Fruit fly (Drosophila melanogaster) whole organism, embryonic: ENCODE data around the gene Ubc6.

ENCODE experiments used
- Aef1 ChIP-seq: fragments of 200-800 bp; sonication (Bioruptor generic); IDR thresholded peaks from 3 replicates; pipeline ENCODE4 v1.3.6; 2022; ENCODE audit warnings: missing biosample characterization, missing genetic modification characterization
- Atf6 ChIP-seq: fragments of 200-800 bp; sonication (Bioruptor generic); IDR thresholded peaks from 2 replicates; pipeline ENCODE4 v1.3.6; 2022; ENCODE audit warnings: missing biosample characterization, missing genetic modification characterization
- BtbVII ChIP-seq: fragments of 200-800 bp; sonication (Bioruptor generic); optimal IDR thresholded peaks from 3 replicates; lab custom pipeline; 2017; ENCODE audit warnings: missing biosample characterization, mild to moderate bottlenecking, missing genetic modification characterization
- CG11398 ChIP-seq: fragments of 200-800 bp; sonication (Bioruptor generic); optimal IDR thresholded peaks from 2 replicates; lab custom pipeline; 2016; ENCODE audit warnings: missing biosample characterization, missing genetic modification characterization
- CG12659 ChIP-seq: fragments of 200-800 bp; sonication (Bioruptor generic); optimal IDR thresholded peaks from 3 replicates; lab custom pipeline; 2017; ENCODE audit warnings: mild to moderate bottlenecking, missing biosample characterization, missing genetic modification reagents, missing genetic modification characterization
- CG12744 ChIP-seq: fragments of 200-800 bp; sonication (Bioruptor generic); optimal IDR thresholded peaks from 2 replicates; lab custom pipeline; 2016; ENCODE audit warnings: missing biosample characterization, missing genetic modification characterization
- CG13287 ChIP-seq: fragments of 200-800 bp; sonication (Bioruptor generic); IDR thresholded peaks from 2 replicates; pipeline ENCODE4 v1.3.6; 2022; ENCODE audit warnings: missing biosample characterization, missing genetic modification characterization; ENCODE audit not compliant: partially characterized antibody
- CG15601 ChIP-seq: fragments of 200-800 bp; sonication (Bioruptor generic); optimal IDR thresholded peaks from 3 replicates; lab custom pipeline; 2019; ENCODE audit warnings: missing biosample characterization, mild to moderate bottlenecking, missing genetic modification characterization, moderate library complexity
- CG17802 ChIP-seq: fragments of 200-800 bp; sonication (Bioruptor generic); optimal IDR thresholded peaks from 2 replicates; lab custom pipeline; 2018; ENCODE audit warnings: missing biosample characterization, mild to moderate bottlenecking, missing genetic modification characterization, moderate library complexity
- CG17912 ChIP-seq: fragments of 200-800 bp; sonication (Bioruptor generic); optimal IDR thresholded peaks from 2 replicates; lab custom pipeline; 2018; ENCODE audit warnings: missing biosample characterization, mild to moderate bottlenecking, missing genetic modification characterization
- CG2875 ChIP-seq: fragments of 200-800 bp; sonication (Bioruptor generic); optimal IDR thresholded peaks from 2 replicates; lab custom pipeline; 2017; ENCODE audit warnings: missing biosample characterization, mild to moderate bottlenecking, missing genetic modification characterization, missing genetic modification reagents
- CG30403 ChIP-seq: fragments of 200-800 bp; sonication (Bioruptor generic); optimal IDR thresholded peaks from 3 replicates; lab custom pipeline; 2016; ENCODE audit warnings: missing biosample characterization, missing genetic modification characterization
- CG33213 ChIP-seq: fragments of 200-800 bp; sonication (Bioruptor generic); optimal IDR thresholded peaks from 3 replicates; lab custom pipeline; 2016; ENCODE audit warnings: missing biosample characterization, missing genetic modification characterization
- CG4328 ChIP-seq: fragments of 200-800 bp; sonication (Bioruptor generic); optimal IDR thresholded peaks from 3 replicates; lab custom pipeline; 2017; ENCODE audit warnings: missing biosample characterization, missing genetic modification reagents, missing genetic modification characterization
- CG6175 ChIP-seq: fragments of 200-800 bp; sonication (Bioruptor generic); IDR thresholded peaks from 3 replicates; pipeline ENCODE4 v1.3.6; 2022; ENCODE audit warnings: missing biosample characterization, missing genetic modification characterization
- CG6689 ChIP-seq: fragments of 200-800 bp; sonication (Bioruptor generic); IDR thresholded peaks from 2 replicates; pipeline ENCODE4 v1.3.6; 2022; ENCODE audit warnings: missing biosample characterization, missing genetic modification characterization
- CG9876 ChIP-seq: fragments of 200-800 bp; sonication (Bioruptor generic); optimal IDR thresholded peaks from 2 replicates; lab custom pipeline; 2016; ENCODE audit warnings: missing biosample characterization, missing genetic modification characterization
- CHES-1-like ChIP-seq: fragments of 200-800 bp; sonication (Bioruptor generic); optimal IDR thresholded peaks from 2 replicates; lab custom pipeline; 2016; ENCODE audit warnings: missing biosample characterization, missing genetic modification characterization
- Chrac-16 ChIP-seq: fragments of 200-800 bp; sonication (Bioruptor generic); optimal IDR thresholded peaks from 3 replicates; lab custom pipeline; 2016; ENCODE audit warnings: missing biosample characterization, missing genetic modification characterization
- CrebB ChIP-seq: fragments of 200-800 bp; sonication (Bioruptor generic); optimal IDR thresholded peaks from 3 replicates; lab custom pipeline; 2018; ENCODE audit warnings: missing biosample characterization, mild to moderate bottlenecking, missing genetic modification characterization
- E2f2 ChIP-seq: fragments of 200-800 bp; sonication (Bioruptor generic); IDR thresholded peaks from 2 replicates; pipeline ENCODE4 v1.3.6; 2022; ENCODE audit warnings: missing biosample characterization, missing genetic modification characterization
- Hand ChIP-seq: fragments of 200-800 bp; sonication (Bioruptor generic); optimal IDR thresholded peaks from 2 replicates; lab custom pipeline; 2017; ENCODE audit warnings: mild to moderate bottlenecking, missing biosample characterization, missing genetic modification reagents, missing genetic modification characterization
- HmgD ChIP-seq: fragments of 200-800 bp; sonication (Bioruptor generic); optimal IDR thresholded peaks from 3 replicates; lab custom pipeline; 2016; ENCODE audit warnings: missing biosample characterization, missing genetic modification characterization
- Hmx ChIP-seq: fragments of 200-800 bp; sonication (Bioruptor generic); optimal IDR thresholded peaks from 2 replicates; lab custom pipeline; 2016; ENCODE audit warnings: missing biosample characterization, missing genetic modification characterization
- Hr78 ChIP-seq, 2 experiments: fragments of 200-800 bp in 1 of 2; fragments of >200 bp in 1 of 2; sonication (Bioruptor generic) in 1 of 2; optimal IDR thresholded peaks; 2 replicates each; lab custom pipeline; 2017 to 2019; ENCODE audit warnings: missing biosample characterization in 2 of 2, missing genetic modification characterization in 2 of 2, mild to moderate bottlenecking in 1 of 2, moderate library complexity in 1 of 2
- NK7.1 ChIP-seq: fragments of 200-800 bp; sonication (Bioruptor generic); optimal IDR thresholded peaks from 3 replicates; lab custom pipeline; 2016; ENCODE audit warnings: missing biosample characterization, missing genetic modification characterization
- Neu2 ChIP-seq: fragments of 200-800 bp; sonication (Bioruptor generic); optimal IDR thresholded peaks from 3 replicates; lab custom pipeline; 2016; ENCODE audit warnings: missing biosample characterization, missing genetic modification characterization, borderline replicate concordance
- Nf-YB ChIP-seq: fragments of 200-800 bp; sonication (Bioruptor generic); optimal IDR thresholded peaks from 3 replicates; lab custom pipeline; 2019; ENCODE audit warnings: missing biosample characterization, mild to moderate bottlenecking, missing genetic modification characterization, moderate library complexity
- Oli ChIP-seq: fragments of 200-800 bp; sonication (Bioruptor generic); optimal IDR thresholded peaks from 2 replicates; lab custom pipeline; 2018; ENCODE audit warnings: missing biosample characterization, mild to moderate bottlenecking, missing genetic modification characterization, moderate library complexity
- Sox100B ChIP-seq: fragments of 200-800 bp; sonication (Bioruptor generic); optimal IDR thresholded peaks from 3 replicates; lab custom pipeline; 2018; ENCODE audit warnings: missing biosample characterization, mild to moderate bottlenecking, missing genetic modification characterization
- Usf ChIP-seq: fragments of 200-800 bp; sonication (Bioruptor generic); optimal IDR thresholded peaks from 2 replicates; lab custom pipeline; 2017; ENCODE audit warnings: missing genotype, missing biosample characterization, missing genetic modification characterization
- ara ChIP-seq: fragments of 200-800 bp; sonication (Bioruptor generic); IDR thresholded peaks from 2 replicates; pipeline ENCODE4 v1.3.6; 2022; ENCODE audit warnings: missing biosample characterization, missing genetic modification characterization
- bbx ChIP-seq: fragments of 200-800 bp; sonication (Bioruptor generic); IDR thresholded peaks from 2 replicates; pipeline ENCODE4 v1.3.6; 2022; ENCODE audit warnings: missing biosample characterization, missing genetic modification characterization; ENCODE audit not compliant: partially characterized antibody
- caup ChIP-seq: fragments of 200-800 bp; sonication (Bioruptor generic); optimal IDR thresholded peaks from 3 replicates; lab custom pipeline; 2017; ENCODE audit warnings: missing biosample characterization, mild to moderate bottlenecking, missing genetic modification characterization, moderate library complexity; ENCODE audit not compliant: severe bottlenecking
- crol ChIP-seq: fragments of 200-800 bp; sonication (Bioruptor generic); IDR thresholded peaks from 2 replicates; pipeline ENCODE4 v1.3.6; 2022; ENCODE audit warnings: missing biosample characterization, missing genetic modification characterization
- dimm ChIP-seq: fragments of 200-800 bp; sonication (Bioruptor generic); IDR thresholded peaks from 2 replicates; pipeline ENCODE4 v1.3.6; 2022; ENCODE audit warnings: missing biosample characterization, missing genetic modification characterization
- dmrt11E ChIP-seq: fragments of 200-800 bp; sonication (Bioruptor generic); optimal IDR thresholded peaks from 3 replicates; lab custom pipeline; 2018; ENCODE audit warnings: missing biosample characterization, mild to moderate bottlenecking, missing genetic modification characterization, moderate library complexity
- fd102C ChIP-seq: fragments of 200-800 bp; sonication (Bioruptor generic); optimal IDR thresholded peaks from 2 replicates; lab custom pipeline; 2018; ENCODE audit warnings: missing biosample characterization, mild to moderate bottlenecking, missing genetic modification characterization, moderate library complexity
- hbn ChIP-seq: fragments of 200-800 bp; sonication (Bioruptor generic); IDR thresholded peaks from 2 replicates; pipeline ENCODE4 v1.3.6; 2022; ENCODE audit warnings: missing biosample characterization, missing genetic modification characterization; ENCODE audit not compliant: partially characterized antibody
- her ChIP-seq: fragments of 200-800 bp; sonication (Bioruptor generic); optimal IDR thresholded peaks from 2 replicates; lab custom pipeline; 2016; ENCODE audit warnings: missing biosample characterization, missing genetic modification characterization
- inv ChIP-seq: fragments of 200-800 bp; sonication (Bioruptor generic); IDR thresholded peaks from 2 replicates; pipeline ENCODE4 v1.3.6; 2022; ENCODE audit warnings: missing biosample characterization, missing genetic modification characterization; ENCODE audit not compliant: partially characterized antibody
- ken ChIP-seq: fragments of 200-800 bp; sonication (Bioruptor generic); IDR thresholded peaks from 3 replicates; pipeline ENCODE4 v1.3.6; 2022; ENCODE audit warnings: missing biosample characterization, missing genetic modification characterization
- lab ChIP-seq: fragments of 200-800 bp; sonication (Bioruptor generic); optimal IDR thresholded peaks from 3 replicates; lab custom pipeline; 2017; ENCODE audit warnings: missing biosample characterization, missing genetic modification characterization, mild to moderate bottlenecking, moderate library complexity, missing genetic modification reagents
- lbe ChIP-seq: fragments of 200-800 bp; sonication (Bioruptor generic); optimal IDR thresholded peaks from 2 replicates; lab custom pipeline; 2016; ENCODE audit warnings: missing biosample characterization, mild to moderate bottlenecking, missing genetic modification characterization
- pita ChIP-seq: fragments of 200-800 bp; sonication (Bioruptor generic); optimal IDR thresholded peaks from 2 replicates; lab custom pipeline; 2017; ENCODE audit warnings: missing biosample characterization, mild to moderate bottlenecking, missing genetic modification characterization
- schlank ChIP-seq: fragments of 200-800 bp; sonication (Bioruptor generic); optimal IDR thresholded peaks from 2 replicates; lab custom pipeline; 2018; ENCODE audit warnings: missing biosample characterization, mild to moderate bottlenecking, missing genetic modification characterization
- sim ChIP-seq: fragments of 200-800 bp; sonication (Bioruptor generic); IDR thresholded peaks from 2 replicates; pipeline ENCODE4 v1.3.6; 2022; ENCODE audit warnings: missing biosample characterization, missing genetic modification characterization
- unpg ChIP-seq: fragments of 200-800 bp; sonication (Bioruptor generic); optimal IDR thresholded peaks from 3 replicates; lab custom pipeline; 2018; ENCODE audit warnings: missing biosample characterization, mild to moderate bottlenecking, missing genetic modification characterization, moderate library complexity
- vfl ChIP-seq: fragments of 200-800 bp; sonication (Bioruptor generic); optimal IDR thresholded peaks from 2 replicates; lab custom pipeline; 2016; ENCODE audit warnings: missing biosample characterization, missing genetic modification characterization

Ubc6 gene

DNA sequence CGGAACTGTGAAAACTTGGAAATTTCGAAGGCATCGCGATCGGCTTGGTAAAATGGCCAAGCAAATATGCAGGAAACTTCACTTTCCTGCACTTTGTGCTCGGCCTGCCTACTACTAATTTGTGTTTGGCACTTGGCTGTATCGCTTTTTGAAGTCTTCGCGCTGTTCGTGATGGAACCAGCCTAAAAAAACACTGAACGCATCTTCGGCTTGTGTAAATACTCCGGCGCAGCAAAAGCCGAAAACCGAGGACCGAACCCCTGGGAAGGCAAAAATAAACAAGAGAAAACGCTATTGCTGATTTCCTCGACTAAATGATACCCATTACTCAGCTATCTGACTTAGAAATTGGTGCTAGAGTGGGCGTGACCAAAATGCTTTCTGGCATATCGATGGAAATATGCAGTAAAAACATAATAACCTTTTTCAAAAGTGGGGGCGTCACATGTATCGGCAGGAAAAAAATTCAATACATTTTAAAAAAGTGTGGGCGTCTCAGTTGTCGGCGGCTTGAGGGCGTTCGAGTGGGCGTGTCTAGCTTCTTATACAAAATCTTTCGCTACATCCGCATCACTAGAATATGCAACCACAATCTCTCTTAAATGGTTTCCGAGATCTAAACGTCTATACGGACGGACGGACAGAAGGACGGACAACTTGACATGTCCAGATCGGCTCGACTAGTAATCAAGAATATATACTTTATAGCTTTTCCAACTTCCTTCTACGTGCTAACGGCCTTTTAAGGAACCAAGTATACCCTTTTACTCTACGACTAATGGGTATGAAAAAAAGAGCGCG, 22.2 kb upstream of the Ubc6 start (continued):
- TF ChIP-seq bbx (GFP tag; lab: Robert Waterston, UW) (no peak), lbe (no peak), Usf (GFP tag; lab: Kevin White, UChicago) (no peak), inv (GFP tag; lab: Robert Waterston, UW) (no peak), Aef1 (GFP tag; lab: Robert Waterston, UW) (no peak), pita (GFP tag; lab: Kevin White, UChicago) (no peak), E2f2 (GFP tag; lab: Robert Waterston, UW) (no peak), Neu2 (GFP tag; lab: Kevin White, UChicago) (no peak), Hand (no peak), vfl (GFP tag; lab: Kevin White, UChicago) (no peak), ara (GFP tag; lab: Robert Waterston, UW) (no peak), CHES-1-like (GFP tag; lab: Kevin White, UChicago) (no peak), ken (GFP tag; lab: Robert Waterston, UW) (0 out of 3 replicates have a peak, but pooled peaks have one; percentile 42), CG2875 (no peak), HmgD (GFP tag; lab: Kevin White, UChicago) (peak; percentile 11), Atf6 (GFP tag; lab: Robert Waterston, UW) (no peak), CG6175 (no peak), CrebB (no peak), CG12744 (GFP tag; lab: Kevin White, UChicago) (no peak), CG17802 (tag; lab: Kevin White, UChicago) (no peak), NK7.1 (GFP tag; lab: Kevin White, UChicago) (no peak), Chrac-16 (GFP tag; lab: Kevin White, UChicago) (peak; percentile 21), CG6689 (no peak), CG17912 (GFP tag; lab: Kevin White, UChicago) (no peak), Sox100B (GFP tag; lab: Kevin White, UChicago) (no peak), hbn (no peak), Oli (tag; lab: Kevin White, UChicago) (no peak), lab (GFP tag; lab: Kevin White, UChicago) (no peak), dimm (no peak), BtbVII (no peak), CG12659 (GFP tag; lab: Kevin White, UChicago) (no peak), schlank (tag; lab: Kevin White, UChicago) (no peak), CG15601 (tag; lab: Kevin White, UChicago) (no peak), Nf-YB (GFP tag; lab: Kevin White, UChicago) (no peak), CG30403 (peak; percentile 47), CG9876 (GFP tag; lab: Kevin White, UChicago) (no peak), CG4328 (no peak), dmrt11E (tag; lab: Kevin White, UChicago) (no peak), CG33213 (GFP tag; lab: Kevin White, UChicago) (no peak), sim (GFP tag; lab: Robert Waterston, UW) (no peak), Hr78 (GFP tag; optimal IDR thresholded peaks at IDR 0.05; lab: Kevin White, UChicago) (no peak), fd102C (peak; percentile 3), CG13287 (GFP tag; lab: Robert Waterston, UW) (no peak), caup (peak; percentile 12), crol (GFP tag; lab: Robert Waterston, UW) (no peak), Hmx (GFP tag; lab: Kevin White, UChicago) (no peak), her (GFP tag; lab: Kevin White, UChicago) (no peak), CG11398 (GFP tag; lab: Kevin White, UChicago) (no peak), unpg (GFP tag; lab: Kevin White, UChicago) (no peak)
